Fruit fly (Drosophila melanogaster): ENCODE data around the gene lawc.

Gene lawc

dm6 chrX:8411532-8411960, at the start of gene lawc:
lawc (minus strand) TSS chrX:8411658.
- peak; percentile 76 for TF ChIP-seq brk (GFP tag; optimal IDR thresholded peaks at IDR 0.05)
- peak; percentile 61 for TF ChIP-seq Jra (GFP tag; optimal IDR thresholded peaks at IDR 0.05)
- TF ChIP-seq Dif (GFP tag; optimal IDR thresholded peaks at IDR 0.05; ENCODE audit: partially characterized antibody): peak; percentile 72
- TF ChIP-seq CG9705 (GFP tag; optimal IDR thresholded peaks at IDR 0.05): no peak
- peak in 1 of 2 experiments; percentile 30 for TF ChIP-seq foxo (GFP tag; optimal IDR thresholded peaks at IDR 0.05)
- TF ChIP-seq ey (GFP tag; optimal IDR thresholded peaks at IDR 0.05): peak; percentile 15
- no peak for TF ChIP-seq GATAd (GFP tag; optimal IDR thresholded peaks at IDR 0.05)
- TF ChIP-seq dl (GFP tag; optimal IDR thresholded peaks at IDR 0.05; ENCODE audit: insufficient read depth in 1 of 2, partially characterized antibody in 2 of 2): peak; percentile 49 to 52
- TF ChIP-seq OdsH (GFP tag; optimal IDR thresholded peaks at IDR 0.05): peak; percentile 6
- no peak for TF ChIP-seq lola (GFP tag; optimal IDR thresholded peaks at IDR 0.05)
- no peak for TF ChIP-seq woc (GFP tag; optimal IDR thresholded peaks at IDR 0.05)
- peak; percentile 9 for TF ChIP-seq Hnf4 (GFP tag; optimal IDR thresholded peaks at IDR 0.05)
- peak; percentile 66 for TF ChIP-seq CrebA (GFP tag; optimal IDR thresholded peaks at IDR 0.05; ENCODE audit: borderline replicate concordance)
- TF ChIP-seq dsf (GFP tag; optimal IDR thresholded peaks at IDR 0.05; ENCODE audit: borderline replicate concordance): no peak
- TF ChIP-seq tai (GFP tag; optimal IDR thresholded peaks at IDR 0.05): no peak
- TF ChIP-seq sage (GFP tag; optimal IDR thresholded peaks at IDR 0.05): peak; percentile 82
- TF ChIP-seq Mio (GFP tag; optimal IDR thresholded peaks at IDR 0.05): no peak
- TF ChIP-seq jim (GFP tag; optimal IDR thresholded peaks at IDR 0.05): no peak
- TF ChIP-seq pan (optimal IDR thresholded peaks at IDR 0.05): no peak
- no peak for TF ChIP-seq HLH106 (tag; optimal IDR thresholded peaks at IDR 0.05)
- TF ChIP-seq Rel (GFP tag; optimal IDR thresholded peaks at IDR 0.05): peak; percentile 86
- peak; percentile 65 for TF ChIP-seq Rel (tag; optimal IDR thresholded peaks at IDR 0.05)
- TF ChIP-seq Hr78 (GFP tag; optimal IDR thresholded peaks at IDR 0.05): no peak
- TF ChIP-seq Myc (optimal IDR thresholded peaks at IDR 0.05): no peak
- no peak for TF ChIP-seq usp (GFP tag; optimal IDR thresholded peaks at IDR 0.05)
- no peak for TF ChIP-seq Abd-B (GFP tag; optimal IDR thresholded peaks at IDR 0.05)
- TF ChIP-seq sv (GFP tag; optimal IDR thresholded peaks at IDR 0.05): no peak
- TF ChIP-seq Vsx2 (GFP tag; optimal IDR thresholded peaks at IDR 0.05; ENCODE audit: partially characterized antibody): peak; percentile 73
- TF ChIP-seq fru (GFP tag; optimal IDR thresholded peaks at IDR 0.05): peak; percentile 63
- no peak for TF ChIP-seq Dfd (GFP tag; optimal IDR thresholded peaks at IDR 0.05)
- TF ChIP-seq psq (GFP tag; optimal IDR thresholded peaks at IDR 0.05): peak; percentile 47
- TF ChIP-seq Hr83 (GFP tag; optimal IDR thresholded peaks at IDR 0.05; ENCODE audit: poor library complexity, severe bottlenecking): no peak
- TF ChIP-seq rgr (GFP tag; optimal IDR thresholded peaks at IDR 0.05): peak; percentile 70
- peak; percentile 74 for TF ChIP-seq Sp1 (GFP tag; optimal IDR thresholded peaks at IDR 0.05)
- no peak for TF ChIP-seq dmrt93B (GFP tag; optimal IDR thresholded peaks at IDR 0.05)
- peak; percentile 4 for TF ChIP-seq CG32264 (GFP tag; optimal IDR thresholded peaks at IDR 0.05)
- TF ChIP-seq h (GFP tag; optimal IDR thresholded peaks at IDR 0.05): peak; percentile 63
- peak; percentile 27 for TF ChIP-seq br (GFP tag; optimal IDR thresholded peaks at IDR 0.05)
- no peak for TF ChIP-seq N (GFP tag; optimal IDR thresholded peaks at IDR 0.05)

dm6 chrX:8461147-8461546, 49.7 kb upstream of the lawc start, which contains the start of gene Es2:
Es2 (plus strand) TSS chrX:8461479.
- TF ChIP-seq Myc (optimal IDR thresholded peaks at IDR 0.05) (peak; percentile 63), tai (GFP tag; optimal IDR thresholded peaks at IDR 0.05) (no peak), sage (GFP tag; optimal IDR thresholded peaks at IDR 0.05) (peak; percentile 13)

- TF ChIP-seq HLH106 (tag; optimal IDR thresholded peaks at IDR 0.05) (no peak), Jra (GFP tag; optimal IDR thresholded peaks at IDR 0.05) (no peak), sv (GFP tag; optimal IDR thresholded peaks at IDR 0.05) (no peak), dsf (GFP tag; optimal IDR thresholded peaks at IDR 0.05; ENCODE audit: borderline replicate concordance) (no peak), Hr78 (GFP tag; optimal IDR thresholded peaks at IDR 0.05) (no peak), fru (GFP tag; optimal IDR thresholded peaks at IDR 0.05) (no peak), sage (GFP tag; optimal IDR thresholded peaks at IDR 0.05) (no peak), Hr83 (GFP tag; optimal IDR thresholded peaks at IDR 0.05; ENCODE audit: poor library complexity, severe bottlenecking) (no peak), CG9705 (GFP tag; optimal IDR thresholded peaks at IDR 0.05) (no peak), ey (GFP tag; optimal IDR thresholded peaks at IDR 0.05) (no peak), rgr (GFP tag; optimal IDR thresholded peaks at IDR 0.05) (no peak), N (GFP tag; optimal IDR thresholded peaks at IDR 0.05) (no peak)
Measured at dm6 chrX:8460686-8461085, 49.2 kb upstream of the lawc start, which contains the start of gene CG15347. CG15347 (minus strand) TSS chrX:8460898.

Measured in whole organism, wandering third instar larva.